Worm (Caenorhabditis elegans): ENCODE measurements around the gene R144.11.

R144.11 gene

DNA sequence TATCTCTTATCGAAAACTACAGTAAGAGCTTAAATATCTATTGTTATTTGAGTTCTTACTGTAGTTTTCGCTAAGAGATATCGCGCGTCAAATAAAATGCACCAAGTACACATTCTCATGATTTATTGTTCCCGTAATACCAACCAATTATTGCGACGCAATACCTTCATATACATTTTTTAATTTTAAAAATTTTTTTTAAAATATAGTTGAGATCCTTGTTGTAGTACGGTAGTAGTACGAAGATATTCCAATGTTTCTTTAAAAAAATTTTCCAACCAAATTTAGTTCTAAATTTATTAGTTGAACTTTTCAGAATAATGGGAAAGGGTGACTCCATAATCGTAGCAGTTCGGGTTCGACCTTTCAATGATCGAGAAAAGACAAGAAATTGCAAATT is 22.0 kb upstream of the R144.11 start, which contains the start of gene klp-6:
TSS of gene klp-6 (plus strand) at position 301 of the 400 bp plus-strand sequence.
- TF ChIP-seq nhr-67 (tag; optimal IDR thresholded peaks at IDR 0.05) (no peak), zag-1 (tag; optimal IDR thresholded peaks at IDR 0.05) (no peak), elt-1 (tag; optimal IDR thresholded peaks at IDR 0.05) (no peak), jun-1 (tag; optimal IDR thresholded peaks at IDR 0.05) (no peak), nhr-11 (tag; optimal IDR thresholded peaks at IDR 0.05) (no peak), ceh-9 (tag; optimal IDR thresholded peaks at IDR 0.05) (no peak), tbx-2 (tag; optimal IDR thresholded peaks at IDR 0.05) (no peak), nhr-12 (tag; optimal IDR thresholded peaks at IDR 0.05) (no peak), elt-2 (tag; optimal IDR thresholded peaks at IDR 0.05) (no peak), ceh-28 (tag; optimal IDR thresholded peaks at IDR 0.05) (no peak), ceh-82 (tag; optimal IDR thresholded peaks at IDR 0.05) (no peak), unc-39 (tag; optimal IDR thresholded peaks at IDR 0.05) (no peak), hmg-11 (tag; optimal IDR thresholded peaks at IDR 0.05) (no peak), mdl-1 (tag; optimal IDR thresholded peaks at IDR 0.05) (no peak), nhr-25 (tag; optimal IDR thresholded peaks at IDR 0.05) (no peak), aly-2 (tag; optimal IDR thresholded peaks at IDR 0.05) (no peak), pha-4 (tag; optimal IDR thresholded peaks at IDR 0.05) (no peak), R02D3.7 (tag; optimal IDR thresholded peaks at IDR 0.05) (no peak), egl-5 (tag; optimal IDR thresholded peaks at IDR 0.05) (no peak)

DNA sequence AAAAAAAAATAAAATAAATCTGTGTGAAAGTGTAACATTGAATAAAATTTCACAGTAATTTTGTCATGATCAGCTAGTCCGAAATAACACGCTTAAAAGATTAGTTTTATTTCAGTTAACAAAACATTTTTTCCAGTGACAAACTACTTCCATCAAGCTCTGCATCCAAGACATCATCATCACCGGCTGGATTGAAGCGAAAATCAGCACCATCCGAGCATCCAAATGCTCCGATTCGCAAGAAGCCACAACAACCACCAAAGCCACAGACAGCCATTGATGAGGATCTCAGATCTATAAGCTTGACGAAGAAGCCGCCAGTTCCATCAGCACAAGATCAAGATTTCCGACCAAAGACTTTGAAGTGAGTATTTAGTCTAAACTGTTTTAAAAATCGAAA is 18.6 kb upstream of the R144.11 start:
- TF ChIP-seq skn-1 (tag; optimal IDR thresholded peaks at IDR 0.05) (no peak), sea-2 (GFP tag; optimal IDR thresholded peaks at IDR 0.05) (no peak)

DNA sequence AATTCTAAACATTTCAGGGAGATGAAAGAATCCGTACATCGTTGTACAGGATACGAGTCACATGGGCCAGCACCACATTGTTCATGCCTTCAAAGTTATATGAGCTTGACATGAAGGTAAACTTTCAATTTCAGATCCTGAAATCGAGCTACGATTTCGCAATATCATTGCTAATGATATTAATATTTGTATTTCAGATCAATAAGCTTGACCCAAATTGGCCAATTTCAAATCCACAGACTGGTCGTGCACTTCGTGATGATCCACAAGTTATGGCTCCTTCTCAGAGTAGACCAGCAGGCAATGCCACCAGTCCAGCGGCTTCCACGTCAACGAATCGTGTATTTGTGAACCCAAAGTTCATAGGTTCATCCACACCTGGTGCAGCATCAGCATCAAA is 17.7 kb upstream of the R144.11 start:
- no peak for TF ChIP-seq elt-1 (tag; optimal IDR thresholded peaks at IDR 0.05)
- no peak for TF ChIP-seq egl-5 (tag; optimal IDR thresholded peaks at IDR 0.05)
- no peak for TF ChIP-seq ztf-11 (tag; optimal IDR thresholded peaks at IDR 0.05)
- no peak for TF ChIP-seq unc-62 (GFP tag; optimal IDR thresholded peaks at IDR 0.05)
- no peak for TF ChIP-seq ceh-9 (tag; optimal IDR thresholded peaks at IDR 0.05)
- no peak for TF ChIP-seq nhr-237 (tag; optimal IDR thresholded peaks at IDR 0.05)
- no peak for TF ChIP-seq mml-1 (tag; optimal IDR thresholded peaks at IDR 0.05)
- no peak for TF ChIP-seq nfya-1 (tag; optimal IDR thresholded peaks at IDR 0.05; ENCODE audit: insufficient read depth)
- no peak for TF ChIP-seq pha-4 (tag; optimal IDR thresholded peaks at IDR 0.05)
- TF ChIP-seq zag-1 (tag; optimal IDR thresholded peaks at IDR 0.05) = no peak
- TF ChIP-seq nhr-77 (tag; optimal IDR thresholded peaks at IDR 0.05) = no peak
- TF ChIP-seq mdl-1 (tag; optimal IDR thresholded peaks at IDR 0.05) = no peak
- TF ChIP-seq ceh-28 (tag; optimal IDR thresholded peaks at IDR 0.05) = no peak
- TF ChIP-seq unc-39 (tag; optimal IDR thresholded peaks at IDR 0.05) = no peak

DNA sequence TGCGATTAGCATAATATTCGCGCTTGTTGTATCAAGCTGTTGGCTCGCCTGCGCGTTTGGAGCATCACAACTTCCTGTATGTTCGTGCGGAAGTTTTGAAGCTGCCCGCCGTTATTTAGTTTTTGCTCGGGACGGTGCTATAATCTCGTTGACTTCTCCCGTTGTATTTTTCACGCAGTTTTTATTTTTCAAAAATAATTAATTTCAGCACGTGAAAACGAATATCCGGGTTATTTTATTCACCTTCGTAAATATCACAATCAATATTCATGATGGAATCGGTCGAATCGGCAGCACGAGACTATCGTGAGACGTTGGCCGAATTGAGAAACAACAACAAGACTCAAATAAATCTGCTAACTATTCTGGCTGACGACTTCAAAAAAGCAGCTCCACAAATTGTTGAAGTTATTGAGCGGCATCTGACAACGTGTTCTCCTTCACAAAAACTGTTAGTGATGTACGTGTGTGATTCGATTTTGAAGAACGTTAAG is 16.6 kb upstream of the R144.11 start:
- TF ChIP-seq aly-2 (tag; optimal IDR thresholded peaks at IDR 0.05) (no peak), nhr-25 (tag; optimal IDR thresholded peaks at IDR 0.05) (peak; percentile 68), ama-1 (optimal IDR thresholded peaks at IDR 0.05) (peak; percentile 98), tbx-2 (tag; optimal IDR thresholded peaks at IDR 0.05) (peak; percentile 16), nhr-28 (tag; optimal IDR thresholded peaks at IDR 0.05) (no peak), nhr-11 (tag; optimal IDR thresholded peaks at IDR 0.05) (no peak), nhr-23 (tag; optimal IDR thresholded peaks at IDR 0.05) (peak; percentile 16), daf-12 (tag; optimal IDR thresholded peaks at IDR 0.05) (no peak), nfya-1 (tag; optimal IDR thresholded peaks at IDR 0.05; ENCODE audit: insufficient read depth) (peak; percentile 12), elt-2 (tag; optimal IDR thresholded peaks at IDR 0.05) (peak; percentile 30), lsy-12 (tag; optimal IDR thresholded peaks at IDR 0.05) (peak; percentile 46), pha-4 (tag; optimal IDR thresholded peaks at IDR 0.05) (peak; percentile 71), nhr-43 (tag; optimal IDR thresholded peaks at IDR 0.05; ENCODE audit: poor library complexity, severe bottlenecking) (peak; percentile 86)

DNA sequence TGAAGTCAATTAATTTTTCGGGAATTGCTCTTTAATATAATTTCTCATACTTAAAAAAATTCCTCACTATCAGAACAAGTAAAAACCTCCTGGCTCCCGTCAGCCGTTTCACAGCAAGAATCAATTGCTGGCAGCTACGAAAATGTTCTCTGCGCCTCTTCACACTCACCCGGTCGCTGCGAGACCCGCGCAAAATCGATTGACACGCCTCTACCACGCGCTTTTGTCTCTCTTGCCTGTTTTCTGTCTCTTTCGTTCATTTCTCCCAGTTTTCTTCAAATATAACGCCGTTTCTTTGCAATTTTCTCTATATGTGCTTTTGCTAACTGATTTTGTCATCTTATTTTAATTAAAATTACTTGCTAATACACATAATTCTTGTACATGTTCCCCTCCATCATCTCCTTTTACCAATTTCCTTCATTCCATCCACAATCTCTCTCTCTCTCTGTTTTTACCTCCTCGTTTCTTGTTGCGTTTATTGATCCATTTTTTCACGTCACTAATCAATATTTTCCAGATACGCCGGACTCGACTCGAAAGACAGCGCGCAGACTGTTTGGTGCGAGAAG is 15.8 kb upstream of the R144.11 start, which contains the start of gene pcf-11:
TSS of gene pcf-11 (plus strand) at position 522 of the 572 bp plus-strand sequence.
- TF ChIP-seq mml-1 (tag; optimal IDR thresholded peaks at IDR 0.05) (no peak), fkh-2 (tag; optimal IDR thresholded peaks at IDR 0.05) (no peak), hmg-11 (tag; optimal IDR thresholded peaks at IDR 0.05) (peak; percentile 56), nhr-237 (tag; optimal IDR thresholded peaks at IDR 0.05) (no peak), nhr-67 (tag; optimal IDR thresholded peaks at IDR 0.05) (no peak), ama-1 (optimal IDR thresholded peaks at IDR 0.05) (peak; percentile 31), daf-12 (tag; optimal IDR thresholded peaks at IDR 0.05) (no peak), elt-2 (tag; optimal IDR thresholded peaks at IDR 0.05) (peak; percentile 41), nhr-12 (tag; optimal IDR thresholded peaks at IDR 0.05) (no peak), R02D3.7 (tag; optimal IDR thresholded peaks at IDR 0.05) (no peak), lin-39 (tag; optimal IDR thresholded peaks at IDR 0.05) (peak; percentile 86), egl-5 (tag; optimal IDR thresholded peaks at IDR 0.05) (no peak), ztf-4 (tag; optimal IDR thresholded peaks at IDR 0.05) (no peak), lin-15B (tag; optimal IDR thresholded peaks at IDR 0.05) (peak; percentile 80), unc-39 (tag; optimal IDR thresholded peaks at IDR 0.05) (no peak), skn-1 (tag; optimal IDR thresholded peaks at IDR 0.05) (peak; percentile 3), nhr-25 (tag; optimal IDR thresholded peaks at IDR 0.05) (peak; percentile 28), sea-2 (GFP tag; optimal IDR thresholded peaks at IDR 0.05) (peak; percentile 3), ceh-9 (tag; optimal IDR thresholded peaks at IDR 0.05) (no peak), ceh-82 (tag; optimal IDR thresholded peaks at IDR 0.05) (no peak), eor-1 (tag; optimal IDR thresholded peaks at IDR 0.05) (no peak), jun-1 (tag; optimal IDR thresholded peaks at IDR 0.05) (no peak), lsy-12 (tag; optimal IDR thresholded peaks at IDR 0.05) (no peak), snpc-4 (tag; optimal IDR thresholded peaks at IDR 0.05) (no peak), ztf-11 (tag; optimal IDR thresholded peaks at IDR 0.05) (no peak), tbx-2 (tag; optimal IDR thresholded peaks at IDR 0.05) (no peak), aly-2 (tag; optimal IDR thresholded peaks at IDR 0.05) (no peak), nfya-1 (tag; optimal IDR thresholded peaks at IDR 0.05; ENCODE audit: insufficient read depth) (peak; percentile 87), fos-1 (tag; optimal IDR thresholded peaks at IDR 0.05) (no peak), nhr-77 (tag; optimal IDR thresholded peaks at IDR 0.05) (no peak), unc-62 (GFP tag; optimal IDR thresholded peaks at IDR 0.05) (no peak)
